Worm (Caenorhabditis elegans) whole organism, late embryonic: Measurements from ENCODE around the gene Y73F8A.22.

Source experiments
- C38D4.7 ChIP-seq: fragments of 200-800 bp; sonication (Bioruptor generic); optimal IDR thresholded peaks from 2 replicates; lab custom pipeline; 2018; ENCODE audit warnings: mild to moderate bottlenecking, missing genetic modification characterization, moderate library complexity, missing compliant biosample characterization
- F13H6.1 ChIP-seq: sonication (generic microtip); optimal IDR thresholded peaks from 2 replicates; lab custom pipeline; 2016; ENCODE audit warnings: missing genetic modification characterization, missing compliant biosample characterization
- K02D7.2 ChIP-seq: sonication (generic microtip); optimal IDR thresholded peaks from 2 replicates; lab custom pipeline; 2017; ENCODE audit warnings: mild to moderate bottlenecking, missing genetic modification characterization, missing compliant biosample characterization
- T23F11.4 ChIP-seq: fragments of 200-800 bp; sonication (Bioruptor generic); optimal IDR thresholded peaks from 2 replicates; lab custom pipeline; 2018; ENCODE audit warnings: mild to moderate bottlenecking, missing genetic modification characterization, missing compliant biosample characterization
- ahr-1 ChIP-seq: sonication (generic microtip); optimal IDR thresholded peaks from 2 replicates; lab custom pipeline; 2016; ENCODE audit warnings: missing genetic modification characterization, missing compliant biosample characterization
- ceh-14 ChIP-seq: sonication (generic microtip); optimal IDR thresholded peaks from 2 replicates; lab custom pipeline; 2016; ENCODE audit warnings: missing genotype, missing genetic modification characterization, missing compliant biosample characterization
- ceh-19 ChIP-seq: fragments of 200-800 bp; sonication (Bioruptor generic); optimal IDR thresholded peaks from 2 replicates; lab custom pipeline; 2018; ENCODE audit warnings: mild to moderate bottlenecking, missing genetic modification characterization, missing compliant biosample characterization
- ceh-2 ChIP-seq: sonication (generic microtip); optimal IDR thresholded peaks from 2 replicates; lab custom pipeline; 2016; ENCODE audit warnings: missing genotype, missing genetic modification characterization, missing compliant biosample characterization
- ceh-22 ChIP-seq: sonication (generic microtip); optimal IDR thresholded peaks from 2 replicates; lab custom pipeline; 2017; ENCODE audit warnings: missing biosample characterization, missing genetic modification characterization
- ceh-24 ChIP-seq: sonication (generic microtip); optimal IDR thresholded peaks from 2 replicates; lab custom pipeline; 2016; ENCODE audit warnings: mild to moderate bottlenecking, missing genetic modification characterization, missing compliant biosample characterization
- ceh-30 ChIP-seq: fragments of 150-350 bp; optimal IDR thresholded peaks from 2 replicates; lab custom pipeline; 2014; ENCODE audit warnings: missing biosample characterization, missing genetic modification characterization
- ceh-31 ChIP-seq: sonication (generic microtip); optimal IDR thresholded peaks from 2 replicates; lab custom pipeline; 2016; ENCODE audit warnings: missing genetic modification characterization, missing compliant biosample characterization
- ceh-34 ChIP-seq: sonication (generic microtip); optimal IDR thresholded peaks from 2 replicates; lab custom pipeline; 2016; ENCODE audit warnings: mild to moderate bottlenecking, missing genetic modification characterization, missing compliant biosample characterization
- ceh-45 ChIP-seq: fragments of 200-800 bp; sonication (Bioruptor generic); IDR thresholded peaks from 2 replicates; pipeline ENCODE4 v1.3.6; 2022; ENCODE audit warnings: missing genetic modification reagents, missing genetic modification characterization, missing compliant biosample characterization
- ceh-6 ChIP-seq: fragments of 200-800 bp; sonication (Bioruptor generic); optimal IDR thresholded peaks from 2 replicates; lab custom pipeline; 2018; ENCODE audit warnings: mild to moderate bottlenecking, missing genetic modification characterization, missing compliant biosample characterization
- che-1 ChIP-seq: sonication (generic microtip); optimal IDR thresholded peaks from 2 replicates; lab custom pipeline; 2016; ENCODE audit warnings: mild to moderate bottlenecking, missing genetic modification characterization, missing compliant biosample characterization
- dmd-4 ChIP-seq: sonication (generic microtip); optimal IDR thresholded peaks from 2 replicates; lab custom pipeline; 2016; ENCODE audit warnings: borderline replicate concordance, missing genetic modification characterization, missing compliant biosample characterization
- dve-1 ChIP-seq: sonication (generic microtip); optimal IDR thresholded peaks from 2 replicates; lab custom pipeline; 2017; ENCODE audit warnings: antibody characterized with exemption, mild to moderate bottlenecking, missing genetic modification characterization, missing compliant biosample characterization
- elt-2 ChIP-seq: sonication (generic microtip); optimal IDR thresholded peaks from 2 replicates; lab custom pipeline; 2016; ENCODE audit warnings: missing genetic modification reagents, missing genetic modification characterization, missing compliant biosample characterization
- elt-4 ChIP-seq: sonication (generic microtip); optimal IDR thresholded peaks from 2 replicates; lab custom pipeline; 2016; ENCODE audit warnings: missing genetic modification characterization, missing compliant biosample characterization
- ets-4 ChIP-seq: sonication (generic microtip); optimal IDR thresholded peaks from 2 replicates; lab custom pipeline; 2016; ENCODE audit warnings: missing genetic modification characterization, missing compliant biosample characterization
- fkh-10 ChIP-seq: fragments of 150-350 bp; optimal IDR thresholded peaks from 2 replicates; lab custom pipeline; 2014; ENCODE audit warnings: missing biosample characterization, missing genetic modification reagents, missing genetic modification characterization
- fkh-6 ChIP-seq: sonication (generic microtip); optimal IDR thresholded peaks from 2 replicates; lab custom pipeline; 2016; ENCODE audit warnings: missing genetic modification characterization, missing compliant biosample characterization
- hlh-13 ChIP-seq: fragments of 200-800 bp; sonication (Bioruptor generic); optimal IDR thresholded peaks from 2 replicates; lab custom pipeline; 2018; ENCODE audit warnings: mild to moderate bottlenecking, missing genetic modification characterization, missing compliant biosample characterization
- hlh-15 ChIP-seq: sonication (generic microtip); optimal IDR thresholded peaks from 2 replicates; lab custom pipeline; 2016; ENCODE audit warnings: missing genetic modification characterization, missing compliant biosample characterization
- hlh-8 ChIP-seq: sonication (generic microtip); optimal IDR thresholded peaks from 2 replicates; lab custom pipeline; 2016; ENCODE audit warnings: missing genotype, missing genetic modification characterization, missing compliant biosample characterization
- lim-6 ChIP-seq: sonication (generic microtip); optimal IDR thresholded peaks from 2 replicates; lab custom pipeline; 2016; ENCODE audit warnings: missing genetic modification characterization, missing compliant biosample characterization
- lin-11 ChIP-seq: fragments of 200-800 bp; sonication (Bioruptor generic); optimal IDR thresholded peaks from 2 replicates; lab custom pipeline; 2018; ENCODE audit warnings: mild to moderate bottlenecking, missing genetic modification characterization, missing compliant biosample characterization
- madf-2 ChIP-seq: sonication (generic microtip); optimal IDR thresholded peaks from 2 replicates; lab custom pipeline; 2017; ENCODE audit warnings: missing genetic modification characterization, missing compliant biosample characterization
- nfya-1 ChIP-seq: sonication (generic microtip); optimal IDR thresholded peaks from 2 replicates; lab custom pipeline; 2017; ENCODE audit warnings: missing genetic modification characterization, mild to moderate bottlenecking, missing compliant biosample characterization, antibody characterized with exemption, moderate library complexity
- nhr-11 ChIP-seq: fragments of 150-350 bp; optimal IDR thresholded peaks from 2 replicates; lab custom pipeline; 2014; ENCODE audit warnings: missing biosample characterization, missing genetic modification characterization
- odd-2 ChIP-seq: sonication (generic microtip); optimal IDR thresholded peaks from 2 replicates; lab custom pipeline; 2017; ENCODE audit warnings: antibody characterized with exemption, mild to moderate bottlenecking, missing genetic modification characterization, missing compliant biosample characterization
- pax-1 ChIP-seq: fragments of 150-350 bp; optimal IDR thresholded peaks from 2 replicates; lab custom pipeline; 2014; ENCODE audit warnings: missing biosample characterization, missing genetic modification characterization
- pha-2 ChIP-seq: sonication (generic microtip); optimal IDR thresholded peaks from 2 replicates; lab custom pipeline; 2017; ENCODE audit warnings: mild to moderate bottlenecking, missing genetic modification characterization, missing compliant biosample characterization
- pqm-1 ChIP-seq: sonication (generic microtip); optimal IDR thresholded peaks from 2 replicates; lab custom pipeline; 2016; ENCODE audit warnings: missing genetic modification characterization, missing compliant biosample characterization
- pros-1 ChIP-seq: fragments of 150-350 bp; optimal IDR thresholded peaks from 2 replicates; lab custom pipeline; 2014; ENCODE audit warnings: missing biosample characterization, missing genetic modification reagents, missing genetic modification characterization
- ref-2 ChIP-seq: sonication (generic microtip); optimal IDR thresholded peaks from 2 replicates; lab custom pipeline; 2016; ENCODE audit warnings: missing genetic modification characterization, missing compliant biosample characterization
- rnt-1 ChIP-seq: sonication (generic microtip); optimal IDR thresholded peaks from 2 replicates; lab custom pipeline; 2016; ENCODE audit warnings: missing genetic modification characterization, missing compliant biosample characterization
- sox-4 ChIP-seq: sonication (generic microtip); optimal IDR thresholded peaks from 2 replicates; lab custom pipeline; 2017; ENCODE audit warnings: mild to moderate bottlenecking, missing genetic modification characterization, inconsistent platforms, missing compliant biosample characterization
- tbx-2 ChIP-seq: sonication (generic microtip); optimal IDR thresholded peaks from 2 replicates; lab custom pipeline; 2016; ENCODE audit warnings: missing genetic modification characterization, missing compliant biosample characterization
- tbx-7 ChIP-seq: sonication (generic microtip); optimal IDR thresholded peaks from 2 replicates; lab custom pipeline; 2016; ENCODE audit warnings: missing genotype, missing genetic modification characterization, missing compliant biosample characterization
- unc-3 ChIP-seq, 2 experiments: fragments of 200-800 bp in 1 of 2; sonication (Bioruptor generic) in 1 of 2; sonication (generic microtip) in 1 of 2; conservative IDR thresholded peaks in 1 of 2; optimal IDR thresholded peaks in 1 of 2; 2 replicates each; pipeline versions ENCODE4 v1.3.6 to Lab custom; 2016 to 2022; ENCODE audit warnings: missing compliant biosample characterization in 2 of 2, missing genetic modification characterization in 2 of 2, missing genetic modification reagents in 1 of 2
- unc-42 ChIP-seq: sonication (generic microtip); optimal IDR thresholded peaks from 2 replicates; lab custom pipeline; 2016; ENCODE audit warnings: missing genotype, missing genetic modification characterization, missing compliant biosample characterization
- unc-55 ChIP-seq: sonication (generic microtip); optimal IDR thresholded peaks from 2 replicates; lab custom pipeline; 2017; ENCODE audit warnings: missing biosample characterization, missing genetic modification reagents, missing genetic modification characterization
- unc-86 ChIP-seq: sonication (generic microtip); optimal IDR thresholded peaks from 2 replicates; lab custom pipeline; 2016; ENCODE audit warnings: missing genetic modification characterization, missing compliant biosample characterization
- ztf-16 ChIP-seq: sonication (generic microtip); optimal IDR thresholded peaks from 2 replicates; lab custom pipeline; 2017; ENCODE audit warnings: missing genetic modification characterization, missing compliant biosample characterization

Y73F8A.22 gene

DNA sequence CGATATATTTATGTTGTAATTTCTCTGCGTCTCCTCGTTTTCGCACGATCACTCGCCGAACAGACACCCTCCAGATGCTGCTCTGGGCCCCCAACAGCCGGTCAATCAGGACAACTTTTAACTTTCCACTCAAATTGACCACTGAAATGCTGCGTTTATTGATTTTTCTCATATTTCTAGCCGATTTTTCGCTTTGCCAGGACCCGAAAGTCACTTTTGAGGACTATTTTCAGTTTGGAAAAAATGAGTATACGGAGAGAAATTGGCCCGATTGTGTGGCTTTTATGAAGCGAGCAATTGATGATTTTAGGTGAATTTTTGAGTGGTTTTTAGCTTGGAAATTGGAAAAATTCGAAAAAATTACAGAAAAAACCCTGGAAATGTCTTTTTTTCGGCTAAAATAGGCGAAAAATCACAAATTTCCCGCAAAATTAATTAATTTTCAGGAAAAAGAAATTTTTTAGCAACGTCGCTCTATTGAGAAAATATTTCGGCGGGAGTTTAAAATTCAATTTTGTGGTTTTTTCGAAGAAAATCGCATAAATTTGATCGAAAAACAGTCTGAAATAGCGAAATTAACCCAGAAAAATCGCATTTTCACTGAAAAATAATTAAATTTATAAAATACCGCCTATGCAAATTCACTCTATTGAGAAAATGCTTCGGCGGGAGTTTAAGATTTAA lies 32.5 kb upstream of the Y73F8A.22 start, which contains the start of gene Y73F8A.26:
Gene Y73F8A.26, plus strand, starts transcription at position 73 of the 684 bp plus-strand sequence.
- TF ChIP-seq fkh-6 (tag; lab: Kevin White, UChicago) (no peak), hlh-8 (tag; lab: Kevin White, UChicago) (peak; percentile 71), unc-3 (GFP tag; conservative IDR thresholded peaks at IDR 0.05; lab: Robert Waterston, UW) (no peak), unc-3 (tag; optimal IDR thresholded peaks at IDR 0.05; lab: Kevin White, UChicago) (no peak), F13H6.1 (no peak), ceh-22 (tag; lab: Kevin White, UChicago) (no peak), T23F11.4 (GFP tag; lab: Kevin White, UChicago) (no peak), nhr-11 (tag; lab: Kevin White, UChicago) (no peak), hlh-15 (no peak)

DNA sequence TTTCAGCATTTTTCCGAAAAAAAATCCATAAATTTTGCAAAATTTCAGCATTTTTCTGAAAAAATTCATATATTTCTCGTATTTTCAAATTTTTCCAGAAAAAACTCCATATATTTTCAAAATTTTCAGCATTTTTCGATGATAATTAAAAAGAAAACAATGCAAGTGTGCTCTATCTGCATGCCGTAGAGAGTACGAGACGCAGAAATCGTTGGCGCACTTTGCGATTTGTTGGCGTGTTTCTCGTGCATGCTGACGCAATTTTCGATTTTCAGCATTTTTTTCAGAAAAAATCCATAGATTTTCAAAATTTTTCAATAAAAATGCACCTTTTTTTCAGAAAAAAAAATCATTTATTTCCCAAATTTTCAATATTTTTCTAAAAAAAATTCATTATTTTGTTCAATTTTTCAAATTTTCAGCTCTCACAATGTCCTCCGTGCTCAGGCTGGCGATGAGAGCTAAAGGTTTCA lies 31.2 kb upstream of the Y73F8A.22 start, which contains the start of gene Y73F8A.27:
Gene Y73F8A.27, plus strand, starts transcription at position 423 of the 473 bp plus-strand sequence.
- TF ChIP-seq pax-1 (tag; lab: Kevin White, UChicago) (peak; percentile 19), ztf-16 (tag; lab: Kevin White, UChicago) (peak; percentile 40), ceh-34 (tag; lab: Kevin White, UChicago) (peak; percentile 3), dve-1 (tag; lab: Kevin White, UChicago) (peak; percentile 39), unc-42 (tag; lab: Kevin White, UChicago) (peak; percentile 38), tbx-2 (peak; percentile 45), hlh-13 (GFP tag; lab: Kevin White, UChicago) (no peak), ceh-14 (tag; lab: Kevin White, UChicago) (peak; percentile 33), nfya-1 (tag; lab: Kevin White, UChicago) (peak; percentile 76), pha-2 (tag; lab: Kevin White, UChicago) (peak; percentile 1), elt-4 (tag; lab: Kevin White, UChicago) (no peak), lin-11 (tag; lab: Kevin White, UChicago) (no peak), ceh-30 (no peak), pqm-1 (no peak), elt-2 (tag; lab: Kevin White, UChicago) (peak; percentile 60), pros-1 (tag; lab: Kevin White, UChicago) (no peak)

DNA sequence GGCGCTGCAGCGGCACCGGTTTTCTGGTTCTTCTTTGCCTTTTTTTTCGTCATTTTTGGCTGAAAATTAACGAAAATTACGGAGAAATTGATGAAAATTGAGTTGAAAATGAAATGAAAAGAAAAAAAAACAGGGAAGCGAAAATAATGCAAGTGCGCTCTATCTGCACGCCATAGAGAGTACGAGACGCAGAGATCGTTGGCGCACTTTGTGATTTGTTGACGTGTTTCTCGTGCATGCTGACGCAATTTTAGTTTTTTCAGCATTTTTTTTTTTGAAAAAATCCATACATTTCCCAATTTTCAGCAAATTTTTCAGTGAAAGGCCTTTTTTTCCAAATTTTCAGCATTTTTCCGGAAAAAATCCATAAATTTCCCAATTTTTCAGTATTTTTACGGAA lies 30.2 kb upstream of the Y73F8A.22 start, which contains the start of gene ntl-11:
Gene ntl-11, minus strand, starts transcription at position 66 of the 400 bp plus-strand sequence.
- TF ChIP-seq ceh-24 (no peak), madf-2 (tag; lab: Kevin White, UChicago) (peak; percentile 14), pha-2 (tag; lab: Kevin White, UChicago) (no peak), ceh-6 (GFP tag; lab: Kevin White, UChicago) (no peak), ahr-1 (tag; lab: Kevin White, UChicago) (no peak), ceh-31 (tag; lab: Kevin White, UChicago) (peak; percentile 56), che-1 (tag; lab: Kevin White, UChicago) (no peak), ref-2 (tag; lab: Kevin White, UChicago) (no peak), sox-4 (tag; lab: Kevin White, UChicago) (no peak), rnt-1 (tag; lab: Kevin White, UChicago) (peak; percentile 72), ceh-14 (tag; lab: Kevin White, UChicago) (peak; percentile 31), tbx-7 (tag; lab: Kevin White, UChicago) (no peak), nfya-1 (tag; lab: Kevin White, UChicago) (peak; percentile 91), tbx-2 (peak; percentile 71), dmd-4 (tag; lab: Kevin White, UChicago) (no peak), odd-2 (tag; lab: Kevin White, UChicago) (no peak), unc-55 (GFP tag; lab: Kevin White, UChicago) (peak; percentile 73), unc-42 (tag; lab: Kevin White, UChicago) (peak; percentile 70), hlh-15 (no peak), fkh-10 (GFP tag; lab: Kevin White, UChicago) (peak; percentile 5), hlh-13 (GFP tag; lab: Kevin White, UChicago) (no peak), ceh-2 (peak; percentile 15), elt-2 (tag; lab: Kevin White, UChicago) (peak; percentile 64), lim-6 (tag; lab: Kevin White, UChicago) (no peak), unc-3 (GFP tag; conservative IDR thresholded peaks at IDR 0.05; lab: Robert Waterston, UW) (no peak), unc-3 (tag; optimal IDR thresholded peaks at IDR 0.05; lab: Kevin White, UChicago) (peak; percentile 34), ceh-45 (GFP tag; lab: Robert Waterston, UW) (no peak), pros-1 (tag; lab: Kevin White, UChicago) (no peak), K02D7.2 (tag; lab: Kevin White, UChicago) (no peak), unc-86 (tag; lab: Kevin White, UChicago) (peak; percentile 71), ets-4 (no peak), ceh-19 (GFP tag; lab: Kevin White, UChicago) (no peak), T23F11.4 (GFP tag; lab: Kevin White, UChicago) (no peak), C38D4.7 (GFP tag; lab: Kevin White, UChicago) (no peak)
